Worm (Caenorhabditis elegans): ENCODE data around the gene F47B8.3.

DNA sequence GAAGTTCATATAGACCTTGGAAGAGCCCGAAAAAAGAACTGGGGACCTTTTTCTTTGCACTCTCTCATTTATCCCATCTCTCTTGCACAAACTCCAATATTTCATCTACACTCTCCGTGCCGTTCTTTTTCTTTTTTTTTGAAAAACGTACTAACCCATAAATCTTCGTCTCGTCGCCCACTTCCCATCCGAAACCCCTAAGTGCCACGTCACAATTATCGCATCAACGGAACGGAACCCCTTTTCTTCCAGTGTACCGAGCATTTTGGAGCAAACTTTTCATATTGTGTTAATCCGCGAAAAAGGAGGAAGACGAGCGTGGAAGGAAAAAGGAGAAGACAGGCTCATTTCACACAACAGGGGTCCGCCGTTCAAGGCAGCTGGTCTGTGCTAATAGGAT lies 46.6 kb upstream of the F47B8.3 start:
- TF ChIP-seq sea-1 (GFP tag; conservative IDR thresholded peaks at IDR 0.05): no peak
- no peak for TF ChIP-seq scrt-1 (GFP tag; IDR thresholded peaks at IDR 0.05)
- no peak for TF ChIP-seq ama-1 (optimal IDR thresholded peaks at IDR 0.05)
- TF ChIP-seq hmg-4 (GFP tag; optimal IDR thresholded peaks at IDR 0.05): no peak

All from whole organism, early embryonic.